Worm (Caenorhabditis elegans): ENCODE measurements around the gene sdz-32.

DNA sequence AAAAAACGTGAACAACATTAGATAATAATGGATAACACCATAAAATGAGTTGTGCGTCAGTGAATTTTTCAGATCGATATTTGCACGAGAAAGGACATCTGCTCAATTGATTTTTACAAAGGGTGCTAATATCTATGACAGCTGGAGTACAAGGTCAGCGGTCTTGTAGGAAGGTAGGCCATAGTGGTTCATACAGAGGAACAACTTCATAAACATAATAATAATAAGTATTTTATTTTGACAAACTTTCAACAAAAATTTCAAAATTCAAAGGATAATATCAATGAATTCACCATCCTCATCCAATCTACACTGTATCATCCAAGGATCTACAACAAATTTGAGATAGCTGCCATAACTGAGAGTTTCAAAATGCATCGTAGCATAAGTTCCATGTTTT, 3.3 kb downstream of the sdz-32 start, which contains the start of gene fbxb-104:
- TF ChIP-seq tab-1 (GFP tag; IDR thresholded peaks at IDR 0.05) (no peak), med-1 (GFP tag; optimal IDR thresholded peaks at IDR 0.05; ENCODE audit: insufficient read depth) (no peak), ref-1 (GFP tag; conservative IDR thresholded peaks at IDR 0.05) (no peak), flt-1 (GFP tag; IDR thresholded peaks at IDR 0.05) (no peak), ztf-23 (GFP tag; IDR thresholded peaks at IDR 0.05) (no peak), T22C8.4 (GFP tag; IDR thresholded peaks at IDR 0.05) (no peak)

All from whole organism, midembryonic.